Fruit fly (Drosophila melanogaster): ENCODE results near the gene CG12289.

Gene CG12289

dm6 chr3L:11440769-11441168, 17.5 kb downstream of the CG12289 start:
- TF ChIP-seq cnc (optimal IDR thresholded peaks at IDR 0.05), result no peak
- no peak for TF ChIP-seq Hr96 (GFP tag; optimal IDR thresholded peaks at IDR 0.05)
- no peak for TF ChIP-seq kay (GFP tag; ENCODE audit: borderline replicate concordance)
- TF ChIP-seq CG12768 (GFP tag; optimal IDR thresholded peaks at IDR 0.05), result no peak

- TF ChIP-seq tj (GFP tag; optimal IDR thresholded peaks at IDR 0.05) (no peak), CG33017 (tag; optimal IDR thresholded peaks at IDR 0.05) (no peak), Hr96 (GFP tag; optimal IDR thresholded peaks at IDR 0.05) (no peak), CG14711 (tag; optimal IDR thresholded peaks at IDR 0.05) (no peak), CG1620 (GFP tag; optimal IDR thresholded peaks at IDR 0.05) (no peak), Mnt (GFP tag; optimal IDR thresholded peaks at IDR 0.05) (no peak), CG7101 (tag; optimal IDR thresholded peaks at IDR 0.05) (no peak), CG7045 (GFP tag; optimal IDR thresholded peaks at IDR 0.05) (no peak), cnc (optimal IDR thresholded peaks at IDR 0.05) (no peak), bab1 (GFP tag; optimal IDR thresholded peaks at IDR 0.05) (no peak), toe (GFP tag; optimal IDR thresholded peaks at IDR 0.05) (no peak), cic (GFP tag; optimal IDR thresholded peaks at IDR 0.05) (no peak), Clk (GFP tag; optimal IDR thresholded peaks at IDR 0.05) (no peak), kay (GFP tag; ENCODE audit: borderline replicate concordance) (no peak), CG5204 (GFP tag; optimal IDR thresholded peaks at IDR 0.05) (no peak), ovo (GFP tag; optimal IDR thresholded peaks at IDR 0.05) (no peak), pad (GFP tag; optimal IDR thresholded peaks at IDR 0.05) (no peak), CG11617 (GFP tag; optimal IDR thresholded peaks at IDR 0.05) (no peak)
Measured at dm6 chr3L:11440258-11440657, 18.0 kb downstream of the CG12289 start.

- TF ChIP-seq toe (GFP tag; optimal IDR thresholded peaks at IDR 0.05), result no peak
- TF ChIP-seq CG12768 (GFP tag; optimal IDR thresholded peaks at IDR 0.05), result no peak
- TF ChIP-seq CG1620 (GFP tag; optimal IDR thresholded peaks at IDR 0.05), result no peak
- TF ChIP-seq tj (GFP tag; optimal IDR thresholded peaks at IDR 0.05), result no peak
- TF ChIP-seq CG14711 (tag; optimal IDR thresholded peaks at IDR 0.05), result no peak
- TF ChIP-seq CG5204 (GFP tag; optimal IDR thresholded peaks at IDR 0.05), result no peak
- TF ChIP-seq Crg-1 (GFP tag; optimal IDR thresholded peaks at IDR 0.05), result no peak
- TF ChIP-seq Mnt (GFP tag; optimal IDR thresholded peaks at IDR 0.05), result no peak
- TF ChIP-seq cic (GFP tag; optimal IDR thresholded peaks at IDR 0.05), result no peak
Measured at dm6 chr3L:11439570-11439969, 18.7 kb downstream of the CG12289 start.

- TF ChIP-seq CG5204 (GFP tag; optimal IDR thresholded peaks at IDR 0.05) (no peak), CG7101 (tag; optimal IDR thresholded peaks at IDR 0.05) (no peak), Mnt (GFP tag; optimal IDR thresholded peaks at IDR 0.05) (no peak), Clk (GFP tag; optimal IDR thresholded peaks at IDR 0.05) (no peak), Hr96 (GFP tag; optimal IDR thresholded peaks at IDR 0.05) (no peak), pad (GFP tag; optimal IDR thresholded peaks at IDR 0.05) (no peak), CG1620 (GFP tag; optimal IDR thresholded peaks at IDR 0.05) (no peak), tj (GFP tag; optimal IDR thresholded peaks at IDR 0.05) (no peak), cnc (optimal IDR thresholded peaks at IDR 0.05) (no peak), CG33017 (tag; optimal IDR thresholded peaks at IDR 0.05) (no peak), CG14711 (tag; optimal IDR thresholded peaks at IDR 0.05) (no peak), toe (GFP tag; optimal IDR thresholded peaks at IDR 0.05) (no peak), CG7045 (GFP tag; optimal IDR thresholded peaks at IDR 0.05) (no peak)
Measured at dm6 chr3L:11435376-11435775, 22.9 kb downstream of the CG12289 start, which contains the start of gene CG6149. TSS of gene CG6149 (minus strand) at chr3L:11435476.

dm6 chr3L:11434112-11434511, 24.2 kb downstream of the CG12289 start:
- TF ChIP-seq CG7101 (tag; optimal IDR thresholded peaks at IDR 0.05), result no peak
- TF ChIP-seq kay (GFP tag; ENCODE audit: borderline replicate concordance), result no peak
- no peak for TF ChIP-seq ovo (GFP tag; optimal IDR thresholded peaks at IDR 0.05)

dm6 chr3L:11433151-11433550, 25.1 kb downstream of the CG12289 start:
- TF ChIP-seq tj (GFP tag; optimal IDR thresholded peaks at IDR 0.05), result no peak
- TF ChIP-seq ovo (GFP tag; optimal IDR thresholded peaks at IDR 0.05), result no peak
- no peak for TF ChIP-seq cnc (optimal IDR thresholded peaks at IDR 0.05)
- no peak for TF ChIP-seq CG7101 (tag; optimal IDR thresholded peaks at IDR 0.05)
- no peak for TF ChIP-seq Clk (GFP tag; optimal IDR thresholded peaks at IDR 0.05)
- no peak for TF ChIP-seq Mnt (GFP tag; optimal IDR thresholded peaks at IDR 0.05)
- TF ChIP-seq CG7045 (GFP tag; optimal IDR thresholded peaks at IDR 0.05), result no peak

- TF ChIP-seq CG1620 (GFP tag; optimal IDR thresholded peaks at IDR 0.05) (no peak), kay (GFP tag; ENCODE audit: borderline replicate concordance) (no peak), bab1 (GFP tag; optimal IDR thresholded peaks at IDR 0.05) (no peak), CG7045 (GFP tag; optimal IDR thresholded peaks at IDR 0.05) (no peak), CG5204 (GFP tag; optimal IDR thresholded peaks at IDR 0.05) (no peak), cic (GFP tag; optimal IDR thresholded peaks at IDR 0.05) (no peak), Clk (GFP tag; optimal IDR thresholded peaks at IDR 0.05) (no peak)
Measured at dm6 chr3L:11432472-11432871, 25.8 kb downstream of the CG12289 start.

- TF ChIP-seq cnc (optimal IDR thresholded peaks at IDR 0.05) (no peak), CG33017 (tag; optimal IDR thresholded peaks at IDR 0.05) (no peak), Mnt (GFP tag; optimal IDR thresholded peaks at IDR 0.05) (no peak), ovo (GFP tag; optimal IDR thresholded peaks at IDR 0.05) (no peak), CG7045 (GFP tag; optimal IDR thresholded peaks at IDR 0.05) (no peak), CG14711 (tag; optimal IDR thresholded peaks at IDR 0.05) (no peak), toe (GFP tag; optimal IDR thresholded peaks at IDR 0.05) (no peak), CG5204 (GFP tag; optimal IDR thresholded peaks at IDR 0.05) (no peak), Crg-1 (GFP tag; optimal IDR thresholded peaks at IDR 0.05) (no peak), CG11617 (GFP tag; optimal IDR thresholded peaks at IDR 0.05) (no peak), cic (GFP tag; optimal IDR thresholded peaks at IDR 0.05) (no peak)
Measured at dm6 chr3L:11431926-11432323, 26.3 kb downstream of the CG12289 start.

Measured in whole organism, adult.